Fruit fly (Drosophila melanogaster) Kc167 (cell line): ENCODE measurements around the gene CG7017.

ENCODE experiments used
- Myc ChIP-seq: fragments of >200 bp; optimal IDR thresholded peaks from 2 replicates; lab custom pipeline; 2017; ENCODE audit warnings: missing external identifiers
- insv ChIP-seq: fragments of >200 bp; optimal IDR thresholded peaks from 3 replicates; lab custom pipeline; 2018; ENCODE audit warnings: missing external identifiers
- psq ChIP-seq: fragments of >200 bp; optimal IDR thresholded peaks from 2 replicates; lab custom pipeline; 2017; ENCODE audit warnings: missing external identifiers

DNA sequence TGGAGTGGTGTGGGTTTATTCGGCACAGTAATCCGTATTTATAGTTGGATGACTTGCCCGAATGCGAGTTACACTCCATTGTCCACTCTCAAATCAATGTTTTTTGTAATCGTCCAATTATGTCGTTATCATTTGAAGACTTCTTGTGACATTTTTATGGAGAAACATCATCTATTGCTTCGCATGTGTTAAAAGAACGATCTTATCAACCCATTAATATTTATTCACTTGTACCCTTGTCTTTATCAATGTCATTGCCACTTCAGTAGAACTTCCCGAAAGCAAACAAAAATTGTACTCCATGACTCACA is 18.2 kb downstream of the CG7017 start:
- no peak for TF ChIP-seq psq
- no peak for TF ChIP-seq Myc (lab: Kevin White, UChicago)
- TF ChIP-seq insv (lab: Kevin White, UChicago), result no peak
